Fruit fly (Drosophila melanogaster) whole organism, pupa: Measurements from ENCODE around the gene kat-60L1.

Experiments
- CG12605 ChIP-seq: fragments of 200-800 bp; sonication (Bioruptor generic); IDR thresholded peaks from 2 replicates; pipeline ENCODE4 v1.3.6; 2022; ENCODE audit warnings: missing biosample characterization, missing genetic modification characterization
- CG32121 ChIP-seq: fragments of 200-800 bp; sonication (Bioruptor generic); IDR thresholded peaks from 2 replicates; pipeline ENCODE4 v1.3.6; 2022; ENCODE audit warnings: missing biosample characterization, missing genetic modification characterization
- CG34367 ChIP-seq: fragments of 200-800 bp; sonication (Bioruptor generic); optimal IDR thresholded peaks from 2 replicates; lab custom pipeline; 2018; ENCODE audit warnings: missing biosample characterization, mild to moderate bottlenecking, missing genetic modification characterization
- CG8159 ChIP-seq: fragments of 200-800 bp; sonication (Bioruptor generic); optimal IDR thresholded peaks from 3 replicates; lab custom pipeline; 2018; ENCODE audit warnings: missing biosample characterization, mild to moderate bottlenecking, missing genetic modification characterization, moderate library complexity
- CG8301 ChIP-seq: fragments of 200-800 bp; sonication (Bioruptor generic); optimal IDR thresholded peaks from 2 replicates; lab custom pipeline; 2018; ENCODE audit warnings: missing biosample characterization, mild to moderate bottlenecking, missing genetic modification characterization
- CG9948 ChIP-seq: fragments of 200-800 bp; sonication (Bioruptor generic); optimal IDR thresholded peaks from 2 replicates; lab custom pipeline; 2018; ENCODE audit warnings: missing biosample characterization, mild to moderate bottlenecking, missing genetic modification characterization, moderate library complexity
- D1 ChIP-seq: fragments of 200-800 bp; sonication (Bioruptor generic); optimal IDR thresholded peaks from 2 replicates; lab custom pipeline; 2018; ENCODE audit warnings: missing biosample characterization, mild to moderate bottlenecking, missing genetic modification characterization, moderate library complexity
- EcR ChIP-seq: fragments of 200-800 bp; sonication (Bioruptor generic); optimal IDR thresholded peaks from 3 replicates; lab custom pipeline; 2019; ENCODE audit warnings: missing biosample characterization, missing genetic modification characterization, mild to moderate bottlenecking, moderate library complexity, missing genetic modification reagents
- Ets98B ChIP-seq: fragments of 200-800 bp; sonication (Bioruptor generic); IDR thresholded peaks from 2 replicates; pipeline ENCODE4 v1.3.6; 2022; ENCODE audit warnings: missing biosample characterization, missing genetic modification characterization
- Snoo ChIP-seq: fragments of 200-800 bp; sonication (Bioruptor generic); optimal IDR thresholded peaks from 3 replicates; lab custom pipeline; 2017; ENCODE audit warnings: missing biosample characterization, mild to moderate bottlenecking, missing genetic modification characterization, inconsistent platforms
- rn ChIP-seq: fragments of 200-800 bp; sonication (Bioruptor generic); IDR thresholded peaks from 2 replicates; pipeline ENCODE4 v1.3.6; 2022; ENCODE audit warnings: missing biosample characterization, missing genetic modification characterization

dm6 chr3R:5794267-5795089, 12.9 kb downstream of the kat-60L1 start, which contains the start of the genes PSMG1 and CG10979:
- no peak for TF ChIP-seq CG32121 (GFP tag; lab: Robert Waterston, UW)
- no peak for TF ChIP-seq CG8159 (tag; lab: Kevin White, UChicago)
- no peak for TF ChIP-seq EcR (GFP tag; lab: Kevin White, UChicago)
- TF ChIP-seq CG9948 (tag; lab: Kevin White, UChicago), result no peak
- no peak for TF ChIP-seq D1 (tag; lab: Kevin White, UChicago)
- TF ChIP-seq CG12605 (GFP tag; lab: Robert Waterston, UW), result no peak
- TF ChIP-seq CG34367 (tag; lab: Kevin White, UChicago), result no peak
- no peak for TF ChIP-seq Snoo
- TF ChIP-seq CG8301 (tag; lab: Kevin White, UChicago), result no peak
- no peak for TF ChIP-seq rn (GFP tag; lab: Robert Waterston, UW)
- TF ChIP-seq Ets98B (GFP tag; lab: Robert Waterston, UW), result no peak
